Worm (Caenorhabditis elegans) whole organism, L1 larva: ENCODE measurements around the gene mct-6.

Source experiments
- C04F5.9 ChIP-seq: sonication (generic microtip); optimal IDR thresholded peaks from 2 replicates; lab custom pipeline; 2016; ENCODE audit warnings: missing genetic modification characterization, missing compliant biosample characterization
- C16A3.4 ChIP-seq: fragments of 150-350 bp; optimal IDR thresholded peaks from 2 replicates; lab custom pipeline; 2014; ENCODE audit warnings: missing biosample characterization, missing genetic modification characterization
- F16B12.6 ChIP-seq: fragments of 150-350 bp; optimal IDR thresholded peaks from 2 replicates; lab custom pipeline; 2014; ENCODE audit warnings: missing biosample characterization, missing genetic modification characterization
- Y116A8C.19 ChIP-seq: sonication (generic microtip); optimal IDR thresholded peaks from 2 replicates; lab custom pipeline; 2016; ENCODE audit warnings: missing compliant biosample characterization, missing genetic modification characterization, borderline replicate concordance
- aha-1 ChIP-seq: fragments of 150-350 bp; optimal IDR thresholded peaks from 2 replicates; lab custom pipeline; 2014; ENCODE audit warnings: missing biosample characterization, missing genetic modification characterization
- aly-2 ChIP-seq: fragments of 150-350 bp; optimal IDR thresholded peaks from 2 replicates; lab custom pipeline; 2014; ENCODE audit warnings: missing biosample characterization, missing genetic modification characterization
- blmp-1 ChIP-seq: fragments of 150-350 bp; optimal IDR thresholded peaks from 2 replicates; lab custom pipeline; 2014; ENCODE audit warnings: missing biosample characterization, missing genetic modification characterization
- ceh-90 ChIP-seq: sonication (generic microtip); optimal IDR thresholded peaks from 2 replicates; lab custom pipeline; 2016; ENCODE audit warnings: missing genetic modification characterization, missing compliant biosample characterization
- dsc-1 ChIP-seq: sonication (generic microtip); optimal IDR thresholded peaks from 2 replicates; lab custom pipeline; 2016; ENCODE audit warnings: mild to moderate bottlenecking, missing genetic modification characterization, missing compliant biosample characterization
- efl-1 ChIP-seq, 4 experiments: fragments of 150-350 bp; optimal IDR thresholded peaks in 3 of 4; peaks in 1 of 4; 1 replicate in 1 of 4; 2 replicates in 3 of 4; lab custom pipeline; 2014; ENCODE audit warnings: missing biosample characterization in 2 of 4, missing genetic modification characterization in 2 of 4, missing genetic modification reagents in 2 of 4
- elt-3 ChIP-seq, 6 experiments: fragments of 150-350 bp in 1 of 6; sonication (generic microtip); optimal IDR thresholded peaks; 2 replicates each; lab custom pipeline; 2017 to 2018; ENCODE audit warnings: missing biosample characterization in 6 of 6, missing genetic modification characterization in 6 of 6, inconsistent platforms in 1 of 6
- fkh-4 ChIP-seq: sonication (generic microtip); optimal IDR thresholded peaks from 2 replicates; lab custom pipeline; 2016; ENCODE audit warnings: missing compliant biosample characterization, missing genetic modification characterization, borderline replicate concordance
- fkh-8 ChIP-seq: sonication (generic microtip); optimal IDR thresholded peaks from 2 replicates; lab custom pipeline; 2016; ENCODE audit warnings: mild to moderate bottlenecking, missing genetic modification characterization, missing compliant biosample characterization
- fos-1 ChIP-seq: fragments of 150-350 bp; optimal IDR thresholded peaks from 2 replicates; lab custom pipeline; 2014; ENCODE audit warnings: missing biosample characterization, missing genetic modification characterization
- grh-1 ChIP-seq: fragments of 200-800 bp; sonication (Bioruptor generic); IDR thresholded peaks from 2 replicates; pipeline ENCODE4 v1.3.6; 2022; ENCODE audit warnings: missing genetic modification reagents, missing genetic modification characterization, missing compliant biosample characterization
- hlh-17 ChIP-seq: fragments of 200-800 bp; sonication (Bioruptor generic); optimal IDR thresholded peaks from 2 replicates; lab custom pipeline; 2018; ENCODE audit warnings: missing genetic modification characterization, mild to moderate bottlenecking, missing compliant biosample characterization, moderate library complexity, borderline replicate concordance
- hlh-4 ChIP-seq: sonication (generic microtip); optimal IDR thresholded peaks from 2 replicates; lab custom pipeline; 2016; ENCODE audit warnings: mild to moderate bottlenecking, missing genetic modification characterization, missing compliant biosample characterization
- hpl-2 ChIP-seq: fragments of 150-350 bp; optimal IDR thresholded peaks from 2 replicates; lab custom pipeline; 2014; ENCODE audit warnings: missing biosample characterization, missing genetic modification reagents, missing genetic modification characterization
- isw-1 ChIP-seq: fragments of 200-800 bp; sonication (Bioruptor generic); IDR thresholded peaks from 2 replicates; pipeline ENCODE4 v1.3.6; 2022; ENCODE audit warnings: missing genetic modification characterization, missing compliant biosample characterization
- jun-1 ChIP-seq: fragments of 150-350 bp; optimal IDR thresholded peaks from 2 replicates; lab custom pipeline; 2014; ENCODE audit warnings: missing biosample characterization, missing genetic modification reagents, missing genetic modification characterization
- lin-14 ChIP-seq: fragments of 200-800 bp; sonication (Bioruptor generic); optimal IDR thresholded peaks from 2 replicates; lab custom pipeline; 2018; ENCODE audit warnings: mild to moderate bottlenecking, missing genetic modification characterization, moderate library complexity, missing compliant biosample characterization
- lin-15B ChIP-seq: fragments of 150-350 bp; sonication (generic microtip); optimal IDR thresholded peaks from 3 replicates; lab custom pipeline; 2014; ENCODE audit warnings: missing biosample characterization, missing genetic modification characterization
- lir-3 ChIP-seq: sonication (generic microtip); optimal IDR thresholded peaks from 2 replicates; lab custom pipeline; 2016; ENCODE audit warnings: mild to moderate bottlenecking, missing genetic modification characterization, moderate library complexity, missing compliant biosample characterization; ENCODE audit not compliant: poor library complexity
- lsy-2 ChIP-seq, 2 experiments: fragments of 150-350 bp; optimal IDR thresholded peaks; 2 replicates each; lab custom pipeline; 2014; ENCODE audit warnings: missing biosample characterization in 2 of 2, missing genetic modification characterization in 2 of 2
- mab-9 ChIP-seq: fragments of 200-800 bp; sonication (Bioruptor generic); IDR thresholded peaks from 2 replicates; pipeline ENCODE4 v1.3.6; 2022; ENCODE audit warnings: missing genetic modification reagents, missing genetic modification characterization, missing compliant biosample characterization
- mep-1 ChIP-seq: fragments of 150-350 bp; optimal IDR thresholded peaks from 2 replicates; lab custom pipeline; 2014; ENCODE audit warnings: missing biosample characterization, missing genetic modification characterization
- nhr-19 ChIP-seq: fragments of 200-800 bp; sonication (Bioruptor generic); conservative IDR thresholded peaks from 2 replicates; pipeline ENCODE4 v1.3.6; 2022; ENCODE audit warnings: missing genetic modification characterization, missing compliant biosample characterization
- nhr-20 ChIP-seq: sonication (generic microtip); optimal IDR thresholded peaks from 2 replicates; lab custom pipeline; 2016; ENCODE audit warnings: mild to moderate bottlenecking, missing genetic modification characterization, missing compliant biosample characterization
- nhr-47 ChIP-seq: sonication (generic microtip); optimal IDR thresholded peaks from 2 replicates; lab custom pipeline; 2016; ENCODE audit warnings: mild to moderate bottlenecking, missing genetic modification characterization, moderate library complexity, missing compliant biosample characterization
- nhr-71 ChIP-seq: sonication (generic microtip); optimal IDR thresholded peaks from 2 replicates; lab custom pipeline; 2016; ENCODE audit warnings: mild to moderate bottlenecking, missing genetic modification characterization, moderate library complexity, missing compliant biosample characterization
- nhr-90 ChIP-seq: sonication (generic microtip); optimal IDR thresholded peaks from 2 replicates; lab custom pipeline; 2016; ENCODE audit warnings: mild to moderate bottlenecking, missing genetic modification characterization, missing compliant biosample characterization; ENCODE audit not compliant: poor library complexity
- pag-3 ChIP-seq: sonication (generic microtip); optimal IDR thresholded peaks from 2 replicates; lab custom pipeline; 2017; ENCODE audit warnings: missing genetic modification characterization, mild to moderate bottlenecking, missing compliant biosample characterization, antibody characterized with exemption, borderline replicate concordance; ENCODE audit not compliant: insufficient read depth
- pax-3 ChIP-seq: fragments of 200-800 bp; sonication (Bioruptor generic); optimal IDR thresholded peaks from 2 replicates; lab custom pipeline; 2018; ENCODE audit warnings: mild to moderate bottlenecking, missing genetic modification characterization, moderate library complexity, missing compliant biosample characterization
- pqm-1 ChIP-seq: sonication (generic microtip); optimal IDR thresholded peaks from 3 replicates; lab custom pipeline; 2017; ENCODE audit warnings: missing biosample characterization, missing genetic modification characterization
- skn-1 ChIP-seq: fragments of 150-350 bp; optimal IDR thresholded peaks from 2 replicates; lab custom pipeline; 2014; ENCODE audit warnings: missing biosample characterization, missing genetic modification characterization
- snpc-4 ChIP-seq: fragments of 150-350 bp; optimal IDR thresholded peaks from 2 replicates; lab custom pipeline; 2014; ENCODE audit warnings: missing biosample characterization, missing genetic modification characterization
- snu-23 ChIP-seq: sonication (generic microtip); optimal IDR thresholded peaks from 2 replicates; lab custom pipeline; 2016; ENCODE audit warnings: missing genetic modification characterization, missing compliant biosample characterization
- sptf-1 ChIP-seq: fragments of 150-350 bp; optimal IDR thresholded peaks from 2 replicates; lab custom pipeline; 2014; ENCODE audit warnings: missing biosample characterization, missing genetic modification characterization
- swsn-7 ChIP-seq: sonication (generic microtip); optimal IDR thresholded peaks from 2 replicates; lab custom pipeline; 2016; ENCODE audit warnings: missing genetic modification characterization, missing compliant biosample characterization
- unc-130 ChIP-seq: fragments of 150-350 bp; optimal IDR thresholded peaks from 2 replicates; lab custom pipeline; 2017; ENCODE audit warnings: missing biosample characterization, missing genetic modification characterization, inconsistent platforms
- unc-98 ChIP-seq: fragments of 200-800 bp; sonication (Bioruptor generic); IDR thresholded peaks from 2 replicates; pipeline ENCODE4 v1.3.6; 2022; ENCODE audit warnings: missing genetic modification characterization, missing compliant biosample characterization
- vab-15 ChIP-seq: sonication (generic microtip); optimal IDR thresholded peaks from 2 replicates; lab custom pipeline; 2017; ENCODE audit warnings: missing genotype, mild to moderate bottlenecking, missing genetic modification characterization, missing compliant biosample characterization
- zag-1 ChIP-seq: fragments of 150-350 bp; optimal IDR thresholded peaks from 2 replicates; lab custom pipeline; 2014; ENCODE audit warnings: missing biosample characterization, missing genetic modification characterization
- zip-4 ChIP-seq: fragments of 200-800 bp; sonication (Bioruptor generic); optimal IDR thresholded peaks from 2 replicates; lab custom pipeline; 2018; ENCODE audit warnings: mild to moderate bottlenecking, missing genetic modification characterization, moderate library complexity, missing compliant biosample characterization
- ztf-11 ChIP-seq, 2 experiments: sonication (generic microtip); optimal IDR thresholded peaks; 2 replicates each; lab custom pipeline; 2016 to 2017; ENCODE audit warnings: missing genetic modification characterization in 2 of 2, missing biosample characterization in 1 of 2, missing compliant biosample characterization in 1 of 2

Gene mct-6

DNA sequence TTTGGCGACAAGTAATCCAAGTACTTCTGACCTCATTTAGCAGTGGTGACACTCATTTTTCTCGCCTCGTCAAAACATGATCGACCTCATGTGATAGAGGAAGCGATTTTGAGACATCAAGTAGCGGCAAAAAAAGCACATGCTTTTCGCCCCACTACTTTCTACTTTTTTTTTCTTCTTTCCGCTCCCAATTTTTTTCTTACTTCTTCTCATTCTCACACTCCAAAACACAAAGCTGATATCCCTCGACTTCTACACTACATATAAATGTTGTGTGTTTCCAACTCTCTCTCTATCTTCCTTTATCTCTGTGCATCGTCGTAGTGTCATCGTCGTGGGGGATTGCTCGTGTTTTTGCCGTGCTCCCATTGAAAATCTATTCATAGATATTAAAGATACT lies 38.0 kb downstream of the mct-6 start (continued):
- TF ChIP-seq lin-15B (tag; lab: Kevin White, UChicago) (no peak), nhr-19 (GFP tag; lab: Robert Waterston, UW) (peak; percentile 23), nhr-20 (tag; lab: Kevin White, UChicago) (peak; percentile 54), lsy-2 (tag; optimal IDR thresholded peaks at IDR 0.05; lab: Kevin White, UChicago) (peak; percentile 11 to 38), isw-1 (GFP tag; lab: Robert Waterston, UW) (no peak), dsc-1 (peak; percentile 30), fos-1 (tag; lab: Kevin White, UChicago) (no peak), pqm-1 (tag; lab: Kevin White, UChicago) (no peak), aha-1 (tag; lab: Kevin White, UChicago) (no peak)

DNA sequence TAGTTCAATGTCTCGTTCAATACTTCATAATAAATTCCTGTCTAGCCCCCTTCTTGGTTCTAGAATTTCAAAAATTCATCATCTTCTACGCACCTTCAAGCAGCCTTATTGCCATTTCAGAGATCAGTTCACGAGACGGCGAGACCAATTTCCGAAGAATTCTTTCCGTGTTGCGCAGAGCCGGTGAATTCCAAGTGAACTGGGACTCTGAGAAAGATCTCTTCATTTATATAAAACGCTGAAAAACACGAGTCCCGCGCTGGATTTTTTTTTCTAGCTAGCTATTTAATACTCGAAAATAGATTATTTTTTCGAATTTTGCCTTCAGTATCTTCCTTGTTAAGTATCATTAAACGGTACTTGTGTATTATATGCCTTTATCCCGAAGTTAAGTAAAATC lies 39.1 kb downstream of the mct-6 start:
- TF ChIP-seq aly-2 (tag; lab: Kevin White, UChicago) (no peak), Y116A8C.19 (no peak), grh-1 (GFP tag; lab: Robert Waterston, UW) (no peak), mab-9 (GFP tag; lab: Robert Waterston, UW) (no peak), hlh-17 (GFP tag; lab: Kevin White, UChicago) (no peak), ztf-11 (tag; optimal IDR thresholded peaks at IDR 0.05; lab: Kevin White, UChicago) (no peak), fkh-8 (peak; percentile 80), F16B12.6 (tag; lab: Kevin White, UChicago) (no peak), pag-3 (tag; lab: Kevin White, UChicago) (no peak), nhr-71 (tag; lab: Kevin White, UChicago) (peak; percentile 57), jun-1 (tag; lab: Kevin White, UChicago) (no peak), snpc-4 (no peak), efl-1 (optimal IDR thresholded peaks at IDR 0.05; lab: Kevin White, UChicago) (no peak), efl-1 (GFP tag; optimal IDR thresholded peaks at IDR 0.05 in 1 of 2; lab: Kevin White, UChicago) (peak in 1 of 2 experiments; percentile 17), lir-3 (no peak), lin-14 (GFP tag; lab: Kevin White, UChicago) (peak; percentile 34), nhr-47 (tag; lab: Kevin White, UChicago) (peak; percentile 10)
- TF ChIP-seq, all 84 proteins: peak for 5

DNA sequence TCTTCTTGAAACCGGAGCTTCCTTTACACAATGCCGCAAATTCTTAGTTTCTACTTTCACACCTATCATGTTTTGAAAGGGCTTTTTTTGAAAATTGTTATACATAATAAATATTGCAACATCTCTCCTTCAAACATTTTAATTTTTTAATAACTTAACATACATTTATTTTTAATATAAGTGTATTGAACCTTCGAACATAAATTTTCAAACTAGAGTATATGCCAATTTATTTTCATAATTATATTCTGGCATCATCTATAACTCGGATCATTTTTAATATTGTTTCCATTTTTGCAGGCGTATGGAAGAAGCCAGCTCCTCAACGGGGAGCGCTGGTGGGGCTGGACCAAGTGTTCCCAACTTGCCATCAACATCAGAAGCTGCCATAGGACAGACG lies 41.0 kb downstream of the mct-6 start, which contains the start of gene hda-4:
Gene hda-4, plus strand, starts transcription at position 301 of the 400 bp plus-strand sequence.
- TF ChIP-seq F16B12.6 (tag; lab: Kevin White, UChicago) (no peak), elt-3 (tag; optimal IDR thresholded peaks at IDR 0.05; lab: Kevin White, UChicago) (no peak), skn-1 (tag; lab: Kevin White, UChicago) (no peak), unc-98 (GFP tag; lab: Robert Waterston, UW) (no peak), fos-1 (tag; lab: Kevin White, UChicago) (no peak), nhr-20 (tag; lab: Kevin White, UChicago) (no peak), zip-4 (GFP tag; lab: Kevin White, UChicago) (no peak), C16A3.4 (tag; lab: Kevin White, UChicago) (no peak), fkh-4 (no peak), hpl-2 (no peak), nhr-90 (tag; lab: Kevin White, UChicago) (no peak)

DNA sequence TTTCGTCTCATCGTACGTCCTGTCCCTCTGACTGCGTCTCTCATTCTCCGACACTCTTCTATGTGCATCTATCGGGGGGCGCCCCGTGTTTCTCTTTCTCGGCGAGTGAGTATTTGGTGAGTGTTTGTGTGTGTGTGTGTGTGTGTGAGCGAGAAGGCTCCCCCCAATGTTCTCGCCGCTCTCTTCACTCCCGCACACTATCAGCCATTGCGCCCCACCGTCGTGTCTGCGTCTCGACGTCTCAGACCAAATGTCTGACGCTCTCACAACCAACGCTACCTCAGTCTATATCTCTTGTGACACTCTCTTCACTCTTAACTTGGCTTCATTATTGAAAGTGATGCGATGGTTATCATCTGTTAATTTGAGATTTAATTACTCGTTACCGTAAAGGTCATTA lies 43.4 kb downstream of the mct-6 start:
- TF ChIP-seq elt-3 (tag; optimal IDR thresholded peaks at IDR 0.05; lab: Kevin White, UChicago) = peak in 3 of 6 experiments; percentile 44 to 88 (median 46)
- peak; percentile 75 for TF ChIP-seq pax-3
- TF ChIP-seq ceh-90 (tag; lab: Kevin White, UChicago) = no peak
- TF ChIP-seq hpl-2 = peak; percentile 64
- TF ChIP-seq fkh-8 = peak; percentile 93
- peak; percentile 96 for TF ChIP-seq unc-130 (tag; lab: Kevin White, UChicago)
- peak; percentile 85 for TF ChIP-seq mab-9 (GFP tag; lab: Robert Waterston, UW)
- TF ChIP-seq C16A3.4 (tag; lab: Kevin White, UChicago) = peak; percentile 87
- peak; percentile 97 for TF ChIP-seq nhr-71 (tag; lab: Kevin White, UChicago)
- TF ChIP-seq pqm-1 (tag; lab: Kevin White, UChicago) = no peak
- peak; percentile 86 for TF ChIP-seq dsc-1
- peak; percentile 93 for TF ChIP-seq swsn-7 (tag; lab: Kevin White, UChicago)
- peak; percentile 22 for TF ChIP-seq C04F5.9
- TF ChIP-seq blmp-1 = peak; percentile 86
- TF ChIP-seq vab-15 (tag; lab: Kevin White, UChicago) = peak; percentile 56
- TF ChIP-seq ztf-11 (tag; optimal IDR thresholded peaks at IDR 0.05; lab: Kevin White, UChicago) = peak in 1 of 2 experiments; percentile 84
- no peak for TF ChIP-seq zag-1 (tag; lab: Kevin White, UChicago)
- TF ChIP-seq pag-3 (tag; lab: Kevin White, UChicago) = no peak
- TF ChIP-seq snu-23 = peak; percentile 92
- no peak for TF ChIP-seq hlh-4 (tag; lab: Kevin White, UChicago)
- peak; percentile 66 for TF ChIP-seq mep-1 (tag; lab: Kevin White, UChicago)
- no peak for TF ChIP-seq sptf-1 (tag; lab: Kevin White, UChicago)
- peak; percentile 3 for TF ChIP-seq aha-1 (tag; lab: Kevin White, UChicago)
